Worm (Caenorhabditis elegans) whole organism, young adult: ENCODE measurements around the gene ZC513.3.

ENCODE experiments used
- B0019.2 ChIP-seq: fragments of 200-800 bp; sonication (Bioruptor generic); conservative IDR thresholded peaks from 2 replicates; pipeline ENCODE4 v1.3.6; 2022; ENCODE audit warnings: missing genetic modification reagents, missing genetic modification characterization, missing compliant biosample characterization
- F23B12.7 ChIP-seq: sonication (generic microtip); optimal IDR thresholded peaks from 2 replicates; lab custom pipeline; 2017; ENCODE audit warnings: missing genetic modification characterization, mild to moderate bottlenecking, missing compliant biosample characterization, antibody characterized with exemption, moderate library complexity; ENCODE audit not compliant: insufficient read depth
- attf-5 ChIP-seq: fragments of 200-800 bp; sonication (Bioruptor generic); optimal IDR thresholded peaks from 2 replicates; lab custom pipeline; 2018; ENCODE audit warnings: mild to moderate bottlenecking, missing genetic modification characterization, missing compliant biosample characterization
- egrh-3 ChIP-seq: fragments of 200-800 bp; sonication (Bioruptor generic); IDR thresholded peaks from 2 replicates; pipeline ENCODE4 v1.3.6; 2022; ENCODE audit warnings: missing genetic modification reagents, missing genetic modification characterization, missing compliant biosample characterization
- nhr-90 ChIP-seq: sonication (generic microtip); optimal IDR thresholded peaks from 2 replicates; lab custom pipeline; 2016; ENCODE audit warnings: missing genotype, mild to moderate bottlenecking, missing genetic modification characterization, missing compliant biosample characterization
- pha-4 ChIP-seq: fragments of 150-350 bp; sonication (generic microtip); optimal IDR thresholded peaks from 2 replicates; lab custom pipeline; 2014; ENCODE audit warnings: missing biosample characterization, missing genetic modification reagents, missing genetic modification characterization
- rpc-1 ChIP-seq, 2 experiments: fragments of 150-350 bp in 1 of 2; sonication (generic microtip) in 1 of 2; optimal IDR thresholded peaks; 2 replicates each; lab custom pipeline; 2014 to 2018; ENCODE audit warnings: missing biosample characterization in 1 of 2, missing genetic modification characterization in 1 of 2, missing genetic modification reagents in 1 of 2, missing genotype in 1 of 2
- ztf-26 ChIP-seq: sonication (generic microtip); optimal IDR thresholded peaks from 2 replicates; lab custom pipeline; 2017; ENCODE audit warnings: missing genetic modification characterization, missing compliant biosample characterization

DNA sequence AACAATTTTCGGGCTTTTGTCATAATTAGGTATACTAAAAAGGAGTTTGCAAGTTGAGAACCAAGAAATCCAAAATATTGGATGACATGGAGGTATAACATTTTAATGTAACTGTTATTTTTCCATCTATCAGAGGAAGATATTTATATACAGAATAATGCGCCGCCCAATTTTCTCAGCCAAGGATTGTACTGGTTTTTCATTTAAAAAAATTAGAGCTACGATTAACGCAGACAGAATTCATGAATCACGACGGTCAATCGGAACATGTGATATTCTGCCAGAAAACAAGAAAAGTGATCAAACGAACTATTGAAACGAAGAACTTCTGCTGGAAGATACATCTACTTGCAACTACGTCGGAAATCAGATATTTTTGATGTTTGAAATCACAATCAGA is 51.4 kb downstream of the ZC513.3 start, which contains the start of gene str-145:
- TF ChIP-seq egrh-3 (GFP tag; lab: Robert Waterston, UW) (no peak), attf-5 (GFP tag; lab: Kevin White, UChicago) (no peak), rpc-1 (optimal IDR thresholded peaks at IDR 0.05; lab: Kevin White, UChicago) (no peak), rpc-1 (tag; optimal IDR thresholded peaks at IDR 0.05; lab: Kevin White, UChicago) (no peak), pha-4 (no peak), F23B12.7 (tag; lab: Kevin White, UChicago) (no peak), B0019.2 (GFP tag; lab: Robert Waterston, UW) (no peak), ztf-26 (tag; lab: Kevin White, UChicago) (no peak), nhr-90 (tag; lab: Kevin White, UChicago) (no peak)
